Worm (Caenorhabditis elegans): Measurements from ENCODE around the gene chw-1.

chw-1 gene

ce11 chrV:10453466-10453865 is 8.6 kb upstream of the chw-1 start, which contains the start of gene Y32F6A.5:
TSS of gene Y32F6A.5 (minus strand) at chrV:10453605.
- TF ChIP-seq blmp-1 (tag; optimal IDR thresholded peaks at IDR 0.05; ENCODE audit: insufficient read depth), result no peak
- peak; percentile 11 for TF ChIP-seq sma-9 (GFP tag; optimal IDR thresholded peaks at IDR 0.05)
- no peak for TF ChIP-seq sma-9 (tag; optimal IDR thresholded peaks at IDR 0.05)
- TF ChIP-seq C34F6.9 (tag; optimal IDR thresholded peaks at IDR 0.05), result peak; percentile 26

- TF ChIP-seq nhr-237 (tag; optimal IDR thresholded peaks at IDR 0.05) (no peak), fos-1 (tag; optimal IDR thresholded peaks at IDR 0.05) (no peak), sem-4 (tag; optimal IDR thresholded peaks at IDR 0.05) (no peak), gmeb-1 (tag; optimal IDR thresholded peaks at IDR 0.05) (no peak), nhr-12 (tag; optimal IDR thresholded peaks at IDR 0.05) (no peak), aly-2 (tag; optimal IDR thresholded peaks at IDR 0.05) (no peak), unc-39 (tag; optimal IDR thresholded peaks at IDR 0.05) (no peak), elt-3 (tag; optimal IDR thresholded peaks at IDR 0.05) (no peak)
Measured at ce11 chrV:10457247-10457646, 4.8 kb upstream of the chw-1 start, which contains the start of gene F22E12.1. TSS of gene F22E12.1 (minus strand) at chrV:10457347.

- TF ChIP-seq lin-13 (GFP tag; optimal IDR thresholded peaks at IDR 0.05) (no peak), ceh-82 (tag; optimal IDR thresholded peaks at IDR 0.05) (no peak), elt-3 (tag; optimal IDR thresholded peaks at IDR 0.05) (no peak), snpc-4 (tag; optimal IDR thresholded peaks at IDR 0.05) (no peak), lin-11 (tag; optimal IDR thresholded peaks at IDR 0.05) (no peak), elt-1 (tag; optimal IDR thresholded peaks at IDR 0.05) (no peak), skn-1 (tag; optimal IDR thresholded peaks at IDR 0.05) (no peak), nhr-11 (tag; optimal IDR thresholded peaks at IDR 0.05) (no peak), fos-1 (tag; optimal IDR thresholded peaks at IDR 0.05) (peak; percentile 2), mbf-1 (tag; optimal IDR thresholded peaks at IDR 0.05) (no peak), nhr-12 (tag; optimal IDR thresholded peaks at IDR 0.05) (no peak), sma-3 (GFP tag; optimal IDR thresholded peaks at IDR 0.05) (peak; percentile 10), ztf-1 (GFP tag; conservative IDR thresholded peaks at IDR 0.05) (no peak), sma-9 (GFP tag; optimal IDR thresholded peaks at IDR 0.05) (peak; percentile 17), sma-9 (tag; optimal IDR thresholded peaks at IDR 0.05) (no peak), crh-2 (tag; optimal IDR thresholded peaks at IDR 0.05) (no peak), lsy-2 (tag; optimal IDR thresholded peaks at IDR 0.05) (no peak), lin-39 (tag; optimal IDR thresholded peaks at IDR 0.05) (no peak), dmd-4 (tag; optimal IDR thresholded peaks at IDR 0.05) (no peak), nhr-237 (tag; optimal IDR thresholded peaks at IDR 0.05) (no peak), ztf-4 (tag; optimal IDR thresholded peaks at IDR 0.05) (no peak), unc-39 (tag; optimal IDR thresholded peaks at IDR 0.05) (no peak), nhr-21 (tag; optimal IDR thresholded peaks at IDR 0.05) (peak; percentile 25)
Measured at ce11 chrV:10460685-10461084, 1.4 kb upstream of the chw-1 start.

- no peak for TF ChIP-seq nhr-6 (tag; optimal IDR thresholded peaks at IDR 0.05)
- no peak for TF ChIP-seq skn-1 (tag; optimal IDR thresholded peaks at IDR 0.05)
- no peak for TF ChIP-seq elt-1 (tag; optimal IDR thresholded peaks at IDR 0.05)
- TF ChIP-seq unc-39 (tag; optimal IDR thresholded peaks at IDR 0.05), result no peak
- no peak for TF ChIP-seq Y55F3AM.14 (GFP tag; optimal IDR thresholded peaks at IDR 0.05)
- no peak for TF ChIP-seq peb-1 (tag; optimal IDR thresholded peaks at IDR 0.05)
- no peak for TF ChIP-seq lin-39 (tag; optimal IDR thresholded peaks at IDR 0.05)
- no peak for TF ChIP-seq ama-1 (optimal IDR thresholded peaks at IDR 0.05)
- TF ChIP-seq nhr-25 (tag; optimal IDR thresholded peaks at IDR 0.05), result no peak
- no peak for TF ChIP-seq nhr-12 (tag; optimal IDR thresholded peaks at IDR 0.05)
- no peak for TF ChIP-seq C34F6.9 (tag; optimal IDR thresholded peaks at IDR 0.05)
- no peak for TF ChIP-seq crh-2 (tag; optimal IDR thresholded peaks at IDR 0.05)
- no peak for TF ChIP-seq nhr-10 (tag; optimal IDR thresholded peaks at IDR 0.05)
Measured at ce11 chrV:10463276-10463675, 1.2 kb downstream of the chw-1 start, which contains the start of gene F22E12.3. TSS of gene F22E12.3 (minus strand) at chrV:10463376.

- TF ChIP-seq ztf-4 (tag; optimal IDR thresholded peaks at IDR 0.05) (no peak), elt-1 (tag; optimal IDR thresholded peaks at IDR 0.05) (no peak), R02D3.7 (tag; optimal IDR thresholded peaks at IDR 0.05) (no peak), aly-2 (tag; optimal IDR thresholded peaks at IDR 0.05) (no peak), lin-13 (GFP tag; optimal IDR thresholded peaks at IDR 0.05) (no peak), mab-5 (tag; optimal IDR thresholded peaks at IDR 0.05) (no peak), lin-11 (tag; optimal IDR thresholded peaks at IDR 0.05) (no peak), nhr-21 (tag; optimal IDR thresholded peaks at IDR 0.05) (no peak), zag-1 (tag; optimal IDR thresholded peaks at IDR 0.05) (no peak), alr-1 (tag; optimal IDR thresholded peaks at IDR 0.05) (no peak), ceh-82 (tag; optimal IDR thresholded peaks at IDR 0.05) (no peak), nhr-12 (tag; optimal IDR thresholded peaks at IDR 0.05) (no peak), nhr-237 (tag; optimal IDR thresholded peaks at IDR 0.05) (no peak), nhr-25 (tag; optimal IDR thresholded peaks at IDR 0.05) (no peak), lsy-2 (tag; optimal IDR thresholded peaks at IDR 0.05) (no peak), ceh-16 (tag; optimal IDR thresholded peaks at IDR 0.05) (no peak), Y55F3AM.14 (GFP tag; optimal IDR thresholded peaks at IDR 0.05) (no peak), unc-39 (tag; optimal IDR thresholded peaks at IDR 0.05) (no peak)
Measured at ce11 chrV:10464160-10464559, 2.1 kb downstream of the chw-1 start.

Data from whole organism, L2 larva.